Worm (Caenorhabditis elegans) whole organism, L3 larva: ENCODE results near the gene F16F9.4.

Experiments used
- R02D3.7 ChIP-seq: fragments of 150-350 bp; optimal IDR thresholded peaks from 2 replicates; lab custom pipeline; 2014; ENCODE audit warnings: missing biosample characterization, missing genetic modification characterization
- aly-2 ChIP-seq: fragments of 150-350 bp; optimal IDR thresholded peaks from 2 replicates; lab custom pipeline; 2014; ENCODE audit warnings: missing biosample characterization, missing genetic modification characterization
- ceh-28 ChIP-seq: fragments of 150-350 bp; optimal IDR thresholded peaks from 2 replicates; lab custom pipeline; 2014; ENCODE audit warnings: missing biosample characterization, missing genetic modification reagents, missing genetic modification characterization
- elt-3 ChIP-seq, 3 experiments: fragments of 150-350 bp in 1 of 3; sonication (generic microtip) in 2 of 3; optimal IDR thresholded peaks; 2 replicates in 2 of 3; 4 replicates in 1 of 3; lab custom pipeline; 2014 to 2017; ENCODE audit warnings: missing biosample characterization in 3 of 3, missing genetic modification characterization in 3 of 3
- fkh-10 ChIP-seq: sonication (generic microtip); optimal IDR thresholded peaks from 2 replicates; lab custom pipeline; 2017; ENCODE audit warnings: missing biosample characterization, missing genetic modification reagents, missing genetic modification characterization
- fos-1 ChIP-seq: fragments of 150-350 bp; optimal IDR thresholded peaks from 2 replicates; lab custom pipeline; 2014; ENCODE audit warnings: missing biosample characterization, missing genetic modification characterization
- jun-1 ChIP-seq: fragments of 150-350 bp; optimal IDR thresholded peaks from 2 replicates; lab custom pipeline; 2014; ENCODE audit warnings: missing biosample characterization, missing genetic modification reagents, missing genetic modification characterization
- mdl-1 ChIP-seq: fragments of 150-350 bp; optimal IDR thresholded peaks from 2 replicates; lab custom pipeline; 2014; ENCODE audit warnings: missing biosample characterization, missing genetic modification characterization
- nhr-12 ChIP-seq: fragments of 150-350 bp; optimal IDR thresholded peaks from 2 replicates; lab custom pipeline; 2014; ENCODE audit warnings: missing biosample characterization, missing genetic modification characterization
- nhr-237 ChIP-seq: fragments of 150-350 bp; optimal IDR thresholded peaks from 2 replicates; lab custom pipeline; 2014; ENCODE audit warnings: missing biosample characterization, missing genetic modification characterization
- sea-2 ChIP-seq: fragments of 150-350 bp; sonication (generic microtip); optimal IDR thresholded peaks from 4 replicates; lab custom pipeline; 2014; ENCODE audit warnings: missing biosample characterization, missing genetic modification reagents, missing genetic modification characterization
- unc-39 ChIP-seq: sonication (generic microtip); optimal IDR thresholded peaks from 4 replicates; lab custom pipeline; 2017; ENCODE audit warnings: missing biosample characterization, missing genetic modification characterization
- unc-62 ChIP-seq: fragments of 150-350 bp; sonication (generic microtip); optimal IDR thresholded peaks from 4 replicates; lab custom pipeline; 2014; ENCODE audit warnings: missing biosample characterization, missing genetic modification reagents, missing genetic modification characterization

DNA sequence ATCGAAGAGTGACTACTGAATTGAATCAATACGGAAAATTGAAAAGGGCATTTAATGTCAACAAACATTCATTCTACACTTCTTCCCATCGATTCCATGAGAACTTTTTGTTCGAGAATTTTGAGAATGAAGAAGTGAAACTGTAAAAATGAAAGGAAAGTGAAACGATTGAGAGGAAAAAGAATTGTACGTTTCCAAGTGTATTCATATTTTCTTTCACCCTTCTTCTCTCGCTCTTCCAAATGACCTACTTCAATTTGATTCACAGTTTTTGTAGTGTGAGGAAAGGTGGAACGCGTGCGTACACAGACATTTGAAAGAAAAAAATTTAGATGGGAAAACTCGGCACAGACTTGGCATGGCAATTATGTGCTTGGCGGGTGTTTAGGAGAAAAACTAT, 38.9 kb downstream of the F16F9.4 start:
- TF ChIP-seq elt-3 (tag; optimal IDR thresholded peaks at IDR 0.05; lab: Kevin White, UChicago): no peak
- no peak for TF ChIP-seq sea-2 (GFP tag; lab: Kevin White, UChicago)
- TF ChIP-seq aly-2: no peak
- no peak for TF ChIP-seq ceh-28
- no peak for TF ChIP-seq unc-39 (tag; lab: Kevin White, UChicago)
- TF ChIP-seq fkh-10 (GFP tag; lab: Kevin White, UChicago): no peak
- TF ChIP-seq unc-62: no peak
- no peak for TF ChIP-seq nhr-12 (tag; lab: Kevin White, UChicago)
- no peak for TF ChIP-seq fos-1 (tag; lab: Kevin White, UChicago)
- TF ChIP-seq mdl-1 (tag; lab: Kevin White, UChicago): no peak
- TF ChIP-seq jun-1: no peak
- no peak for TF ChIP-seq R02D3.7 (tag; lab: Kevin White, UChicago)
- TF ChIP-seq nhr-237: no peak
